Worm (Caenorhabditis elegans) whole organism, late embryonic: ENCODE results near the gene pbs-3.

Experiments used
- F13H6.1 ChIP-seq: sonication (generic microtip); optimal IDR thresholded peaks from 2 replicates; lab custom pipeline; 2016; ENCODE audit warnings: missing genetic modification characterization, missing compliant biosample characterization
- ama-1 ChIP-seq: fragments of 150-350 bp; optimal IDR thresholded peaks from 2 replicates; lab custom pipeline; 2014
- ceh-22 ChIP-seq: sonication (generic microtip); optimal IDR thresholded peaks from 2 replicates; lab custom pipeline; 2017; ENCODE audit warnings: missing biosample characterization, missing genetic modification characterization
- ceh-48 ChIP-seq: sonication (generic microtip); optimal IDR thresholded peaks from 2 replicates; lab custom pipeline; 2016; ENCODE audit warnings: missing genetic modification characterization, inconsistent platforms, missing compliant biosample characterization
- dmd-4 ChIP-seq: sonication (generic microtip); optimal IDR thresholded peaks from 2 replicates; lab custom pipeline; 2016; ENCODE audit warnings: borderline replicate concordance, missing genetic modification characterization, missing compliant biosample characterization
- elt-2 ChIP-seq: sonication (generic microtip); optimal IDR thresholded peaks from 2 replicates; lab custom pipeline; 2016; ENCODE audit warnings: missing genetic modification reagents, missing genetic modification characterization, missing compliant biosample characterization
- ets-4 ChIP-seq: sonication (generic microtip); optimal IDR thresholded peaks from 2 replicates; lab custom pipeline; 2016; ENCODE audit warnings: missing genetic modification characterization, missing compliant biosample characterization
- fkh-10 ChIP-seq: fragments of 150-350 bp; optimal IDR thresholded peaks from 2 replicates; lab custom pipeline; 2014; ENCODE audit warnings: missing biosample characterization, missing genetic modification reagents, missing genetic modification characterization
- nfya-1 ChIP-seq: sonication (generic microtip); optimal IDR thresholded peaks from 2 replicates; lab custom pipeline; 2017; ENCODE audit warnings: missing genetic modification characterization, mild to moderate bottlenecking, missing compliant biosample characterization, antibody characterized with exemption, moderate library complexity
- nhr-11 ChIP-seq: fragments of 150-350 bp; optimal IDR thresholded peaks from 2 replicates; lab custom pipeline; 2014; ENCODE audit warnings: missing biosample characterization, missing genetic modification characterization
- pros-1 ChIP-seq: fragments of 150-350 bp; optimal IDR thresholded peaks from 2 replicates; lab custom pipeline; 2014; ENCODE audit warnings: missing biosample characterization, missing genetic modification reagents, missing genetic modification characterization
- ttx-3 ChIP-seq: sonication (generic microtip); optimal IDR thresholded peaks from 2 replicates; lab custom pipeline; 2016; ENCODE audit warnings: missing genetic modification reagents, missing genetic modification characterization, missing compliant biosample characterization
- ztf-16 ChIP-seq: sonication (generic microtip); optimal IDR thresholded peaks from 2 replicates; lab custom pipeline; 2017; ENCODE audit warnings: missing genetic modification characterization, missing compliant biosample characterization

DNA sequence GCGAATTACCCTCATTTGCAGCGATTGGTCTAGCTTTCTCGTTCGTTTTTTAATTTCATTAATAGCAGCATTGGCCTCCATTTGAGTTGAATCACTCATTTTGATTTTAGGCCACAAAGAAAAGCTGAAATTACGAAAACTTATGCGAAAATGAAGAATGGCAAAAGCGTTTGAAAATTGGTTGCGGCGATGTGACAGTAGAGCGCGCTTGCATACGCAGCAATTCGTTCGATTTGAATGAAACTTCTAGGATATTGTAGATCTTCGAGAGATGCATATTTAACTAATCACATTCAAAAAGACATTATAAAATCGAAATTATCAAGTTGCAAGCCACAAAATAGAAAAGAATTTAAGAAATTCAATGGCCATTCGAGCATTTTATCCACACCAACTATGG is 4.5 kb upstream of the pbs-3 start, which contains the start of gene ulp-2:
- TF ChIP-seq F13H6.1 (tag; lab: Kevin White, UChicago) (no peak), elt-2 (tag; lab: Kevin White, UChicago) (no peak), ets-4 (tag; lab: Kevin White, UChicago) (no peak), ttx-3 (tag; lab: Kevin White, UChicago) (no peak), ztf-16 (no peak), ceh-22 (tag; lab: Kevin White, UChicago) (no peak), ama-1 (lab: Kevin White, UChicago) (no peak), fkh-10 (GFP tag; lab: Kevin White, UChicago) (no peak), dmd-4 (tag; lab: Kevin White, UChicago) (no peak), ceh-48 (tag; lab: Kevin White, UChicago) (no peak), nfya-1 (tag; lab: Kevin White, UChicago) (no peak), nhr-11 (tag; lab: Kevin White, UChicago) (no peak), pros-1 (tag; lab: Kevin White, UChicago) (no peak)
